Worm (Caenorhabditis elegans): ENCODE measurements around the gene Y48C3A.12.
A peak's percentile ranks its signal among the peaks of the same experiment; 100 is the strongest.

The Y48C3A.12 gene

ce11 chrII:13334966-13335698 lies 41.1 kb upstream of the Y48C3A.12 start (continued):
- TF ChIP-seq lin-38 (GFP tag; IDR thresholded peaks at IDR 0.05) (peak; percentile 38; the same call in 1 of the 2 replicates), F37D6.2 (tag; optimal IDR thresholded peaks at IDR 0.05) (peak; percentile 81), rbr-2 (tag; optimal IDR thresholded peaks at IDR 0.05) (peak; percentile 94), lin-1 (GFP tag; IDR thresholded peaks at IDR 0.05) (peak; percentile 26; the same call in 1 of the 2 replicates), pha-4 (GFP tag; IDR thresholded peaks at IDR 0.05) (peak; percentile 82), pha-4 (tag; optimal IDR thresholded peaks at IDR 0.05) (no peak), fkh-10 (GFP tag; optimal IDR thresholded peaks at IDR 0.05) (peak; percentile 73), zfp-2 (tag; optimal IDR thresholded peaks at IDR 0.05) (peak; percentile 15), hif-1 (tag; optimal IDR thresholded peaks at IDR 0.05) (peak; percentile 35 to 51), unc-62 (GFP tag; optimal IDR thresholded peaks at IDR 0.05 in 1 of 2) (peak in 1 of 2 experiments; percentile 99), unc-62 (tag; optimal IDR thresholded peaks at IDR 0.05) (no peak), snpc-1.2 (GFP tag; IDR thresholded peaks at IDR 0.05) (no peak; the same call in 1 of the 2 replicates), zfp-3 (GFP tag; conservative IDR thresholded peaks at IDR 0.05) (0 out of 2 replicates have a peak, but pooled peaks have one; percentile 18), lir-3 (tag; optimal IDR thresholded peaks at IDR 0.05) (no peak), mes-2 (tag; optimal IDR thresholded peaks at IDR 0.05; ENCODE audit: poor library complexity, severe bottlenecking) (peak; percentile 51), F10B5.3 (tag; optimal IDR thresholded peaks at IDR 0.05) (peak; percentile 26), jun-1 (tag; optimal IDR thresholded peaks at IDR 0.05) (no peak), dpl-1 (GFP tag; optimal IDR thresholded peaks at IDR 0.05) (peak; percentile 48), zip-2 (tag; optimal IDR thresholded peaks at IDR 0.05) (no peak), gei-8 (GFP tag; optimal IDR thresholded peaks at IDR 0.05) (peak; percentile 20), ceh-28 (tag; optimal IDR thresholded peaks at IDR 0.05) (peak; percentile 84), madf-5 (GFP tag; IDR thresholded peaks at IDR 0.05) (no peak), dmd-8 (GFP tag; IDR thresholded peaks at IDR 0.05) (no peak), hlh-30 (tag; optimal IDR thresholded peaks at IDR 0.05; ENCODE audit: insufficient read depth) (peak; percentile 69), vab-7 (GFP tag; IDR thresholded peaks at IDR 0.05) (no peak), nhr-48 (tag; optimal IDR thresholded peaks at IDR 0.05) (peak; percentile 74)

ce11 chrII:13337959-13338358 lies 38.3 kb upstream of the Y48C3A.12 start, which contains the start of gene mrpl-20:
TSS of gene mrpl-20 (plus strand) at chrII:13338281.
- no peak for TF ChIP-seq F37D6.2 (tag; optimal IDR thresholded peaks at IDR 0.05)
- no peak for TF ChIP-seq lin-15B (tag; optimal IDR thresholded peaks at IDR 0.05)
- TF ChIP-seq dpl-1 (GFP tag; optimal IDR thresholded peaks at IDR 0.05) = peak; percentile 36
- TF ChIP-seq Y48G9A.11 (GFP tag; IDR thresholded peaks at IDR 0.05) = peak; percentile 94
- peak in 1 of 2 experiments; percentile 29 for TF ChIP-seq lsy-2 (tag; optimal IDR thresholded peaks at IDR 0.05)
- TF ChIP-seq aha-1 (tag) = peak; percentile 14
- TF ChIP-seq mes-2 (tag; optimal IDR thresholded peaks at IDR 0.05; ENCODE audit: poor library complexity, severe bottlenecking) = peak; percentile 42
- peak; percentile 1 for TF ChIP-seq hlh-30 (tag; optimal IDR thresholded peaks at IDR 0.05; ENCODE audit: insufficient read depth)
- peak in 1 of 2 experiments; percentile 53 for TF ChIP-seq unc-62 (GFP tag; optimal IDR thresholded peaks at IDR 0.05 in 1 of 2)
- TF ChIP-seq unc-62 (tag; optimal IDR thresholded peaks at IDR 0.05) = no peak
- TF ChIP-seq dmd-8 (GFP tag; IDR thresholded peaks at IDR 0.05) = no peak
- TF ChIP-seq lin-38 (GFP tag; IDR thresholded peaks at IDR 0.05) = no peak
- TF ChIP-seq unc-39 (tag; optimal IDR thresholded peaks at IDR 0.05) = no peak

ce11 chrII:13339984-13340383 lies 36.2 kb upstream of the Y48C3A.12 start:
- TF ChIP-seq Y48G9A.11 (GFP tag; IDR thresholded peaks at IDR 0.05) (0 out of 2 replicates have a peak, but pooled peaks have one; percentile 7), F49E8.2 (tag; optimal IDR thresholded peaks at IDR 0.05; ENCODE audit: borderline replicate concordance) (no peak)

- no peak for TF ChIP-seq lin-29 (GFP tag; IDR thresholded peaks at IDR 0.05)
- no peak for TF ChIP-seq ceh-82 (tag; optimal IDR thresholded peaks at IDR 0.05)
- TF ChIP-seq hlh-11 (tag; optimal IDR thresholded peaks at IDR 0.05) = no peak
Measured at ce11 chrII:13341320-13341719, 34.9 kb upstream of the Y48C3A.12 start.

All from whole organism, L4 larva.